Worm (Caenorhabditis elegans) whole organism, L3 larva: ENCODE data around the gene pmp-5.

ENCODE experiments used
- aly-2 ChIP-seq: fragments of 150-350 bp; optimal IDR thresholded peaks from 2 replicates; lab custom pipeline; 2014; ENCODE audit warnings: missing biosample characterization, missing genetic modification characterization
- ceh-9 ChIP-seq: sonication (generic microtip); optimal IDR thresholded peaks from 2 replicates; lab custom pipeline; 2018; ENCODE audit warnings: missing biosample characterization, missing genetic modification characterization
- daf-12 ChIP-seq: fragments of 150-350 bp; optimal IDR thresholded peaks from 2 replicates; lab custom pipeline; 2014; ENCODE audit warnings: missing biosample characterization, missing genetic modification reagents, missing genetic modification characterization
- egl-27 ChIP-seq: sonication (generic microtip); optimal IDR thresholded peaks from 4 replicates; lab custom pipeline; 2017; ENCODE audit warnings: missing biosample characterization, missing genetic modification reagents, missing genetic modification characterization
- elt-2 ChIP-seq: sonication (generic microtip); optimal IDR thresholded peaks from 2 replicates; lab custom pipeline; 2016; ENCODE audit warnings: missing genetic modification reagents, mild to moderate bottlenecking, missing genetic modification characterization, missing compliant biosample characterization
- eor-1 ChIP-seq, 2 experiments: fragments of 150-350 bp; optimal IDR thresholded peaks; 2 replicates each; lab custom pipeline; 2014 to 2018; ENCODE audit warnings: missing biosample characterization in 2 of 2, missing genetic modification characterization in 2 of 2
- hmg-11 ChIP-seq: sonication (generic microtip); optimal IDR thresholded peaks from 2 replicates; lab custom pipeline; 2016; ENCODE audit warnings: missing genetic modification characterization, missing compliant biosample characterization
- jun-1 ChIP-seq: fragments of 150-350 bp; optimal IDR thresholded peaks from 2 replicates; lab custom pipeline; 2014; ENCODE audit warnings: missing biosample characterization, missing genetic modification reagents, missing genetic modification characterization
- lin-39 ChIP-seq: fragments of 150-350 bp; optimal IDR thresholded peaks from 2 replicates; lab custom pipeline; 2018; ENCODE audit warnings: missing biosample characterization, missing genetic modification reagents, missing genetic modification characterization
- lsy-12 ChIP-seq: sonication (generic microtip); optimal IDR thresholded peaks from 2 replicates; lab custom pipeline; 2016; ENCODE audit warnings: mild to moderate bottlenecking, missing genetic modification characterization, missing compliant biosample characterization
- mdl-1 ChIP-seq: fragments of 150-350 bp; optimal IDR thresholded peaks from 2 replicates; lab custom pipeline; 2014; ENCODE audit warnings: missing biosample characterization, missing genetic modification characterization
- mml-1 ChIP-seq: fragments of 150-350 bp; sonication (generic microtip); optimal IDR thresholded peaks from 3 replicates; lab custom pipeline; 2014; ENCODE audit warnings: missing biosample characterization, missing genetic modification characterization
- nhr-11 ChIP-seq: fragments of 150-350 bp; optimal IDR thresholded peaks from 2 replicates; lab custom pipeline; 2014; ENCODE audit warnings: missing biosample characterization, missing genetic modification characterization
- nhr-12 ChIP-seq: fragments of 150-350 bp; optimal IDR thresholded peaks from 2 replicates; lab custom pipeline; 2014; ENCODE audit warnings: missing biosample characterization, missing genetic modification characterization
- nhr-23 ChIP-seq: fragments of 150-350 bp; optimal IDR thresholded peaks from 2 replicates; lab custom pipeline; 2014; ENCODE audit warnings: missing biosample characterization, missing genetic modification reagents, missing genetic modification characterization
- nhr-237 ChIP-seq: fragments of 150-350 bp; optimal IDR thresholded peaks from 2 replicates; lab custom pipeline; 2014; ENCODE audit warnings: missing biosample characterization, missing genetic modification characterization
- nhr-25 ChIP-seq: sonication (generic microtip); optimal IDR thresholded peaks from 2 replicates; lab custom pipeline; 2017; ENCODE audit warnings: missing biosample characterization, missing genetic modification characterization
- nhr-28 ChIP-seq: fragments of 150-350 bp; optimal IDR thresholded peaks from 2 replicates; lab custom pipeline; 2014; ENCODE audit warnings: missing biosample characterization, missing genetic modification characterization
- nhr-67 ChIP-seq: fragments of 150-350 bp; optimal IDR thresholded peaks from 2 replicates; lab custom pipeline; 2014; ENCODE audit warnings: missing biosample characterization, missing genetic modification characterization
- nhr-77 ChIP-seq: fragments of 150-350 bp; optimal IDR thresholded peaks from 2 replicates; lab custom pipeline; 2014; ENCODE audit warnings: missing biosample characterization, missing genetic modification characterization
- pha-4 ChIP-seq: fragments of 150-350 bp; optimal IDR thresholded peaks from 2 replicates; lab custom pipeline; 2014; ENCODE audit warnings: missing biosample characterization, missing genetic modification reagents, missing genetic modification characterization
- pqm-1 ChIP-seq: fragments of 150-350 bp; optimal IDR thresholded peaks from 2 replicates; lab custom pipeline; 2017; ENCODE audit warnings: missing biosample characterization, missing genetic modification characterization, inconsistent platforms
- sea-2 ChIP-seq: fragments of 150-350 bp; sonication (generic microtip); optimal IDR thresholded peaks from 4 replicates; lab custom pipeline; 2014; ENCODE audit warnings: missing biosample characterization, missing genetic modification reagents, missing genetic modification characterization
- skn-1 ChIP-seq: fragments of 150-350 bp; optimal IDR thresholded peaks from 2 replicates; lab custom pipeline; 2014; ENCODE audit warnings: missing biosample characterization, missing genetic modification characterization
- snpc-4 ChIP-seq: fragments of 150-350 bp; optimal IDR thresholded peaks from 2 replicates; lab custom pipeline; 2014; ENCODE audit warnings: missing biosample characterization, missing genetic modification characterization
- tbx-2 ChIP-seq: sonication (generic microtip); optimal IDR thresholded peaks from 2 replicates; lab custom pipeline; 2016; ENCODE audit warnings: mild to moderate bottlenecking, missing genetic modification characterization, missing compliant biosample characterization
- ztf-11 ChIP-seq: fragments of 150-350 bp; optimal IDR thresholded peaks from 2 replicates; lab custom pipeline; 2014; ENCODE audit warnings: missing biosample characterization, missing genetic modification characterization
- ztf-4 ChIP-seq: fragments of 150-350 bp; optimal IDR thresholded peaks from 2 replicates; lab custom pipeline; 2014; ENCODE audit warnings: missing biosample characterization, missing genetic modification characterization

pmp-5 gene

ce11 chrV:6614968-6615367, 50.6 kb downstream of the pmp-5 start:
- TF ChIP-seq hmg-11 (tag; lab: Kevin White, UChicago) (no peak), nhr-28 (tag; lab: Kevin White, UChicago) (no peak), mdl-1 (no peak), sea-2 (GFP tag; lab: Kevin White, UChicago) (no peak), ceh-9 (tag; lab: Kevin White, UChicago) (no peak), pqm-1 (tag; lab: Kevin White, UChicago) (no peak), tbx-2 (tag; lab: Kevin White, UChicago) (no peak), elt-2 (tag; lab: Kevin White, UChicago) (no peak), snpc-4 (tag; lab: Kevin White, UChicago) (no peak), nhr-23 (tag; lab: Kevin White, UChicago) (no peak), nhr-12 (no peak), jun-1 (no peak), eor-1 (tag; optimal IDR thresholded peaks at IDR 0.05; lab: Kevin White, UChicago) (no peak), skn-1 (tag; lab: Kevin White, UChicago) (no peak), aly-2 (tag; lab: Kevin White, UChicago) (no peak), nhr-237 (no peak), nhr-77 (tag; lab: Kevin White, UChicago) (no peak), lsy-12 (tag; lab: Kevin White, UChicago) (no peak), lin-39 (no peak), ztf-4 (tag; lab: Kevin White, UChicago) (no peak)

- TF ChIP-seq ztf-4 (tag; lab: Kevin White, UChicago) (no peak), nhr-67 (tag; lab: Kevin White, UChicago) (no peak), ztf-11 (tag; lab: Kevin White, UChicago) (no peak), pqm-1 (tag; lab: Kevin White, UChicago) (peak; percentile 100), daf-12 (no peak), jun-1 (peak; percentile 78), egl-27 (tag; lab: Kevin White, UChicago) (peak; percentile 51), mml-1 (tag; lab: Kevin White, UChicago) (no peak), nhr-11 (tag; lab: Kevin White, UChicago) (no peak), nhr-12 (no peak), mdl-1 (peak; percentile 10), elt-2 (tag; lab: Kevin White, UChicago) (peak; percentile 100), pha-4 (tag; lab: Kevin White, UChicago) (peak; percentile 74), sea-2 (GFP tag; lab: Kevin White, UChicago) (no peak), nhr-25 (tag; lab: Kevin White, UChicago) (no peak)
Observed at ce11 chrV:6614152-6614734, 51.4 kb downstream of the pmp-5 start, which contains the start of gene cpr-4. TSS of gene cpr-4 (plus strand) at chrV:6614674.
